Worm (Caenorhabditis elegans) whole organism, L2 larva: Measurements from ENCODE around the gene ccz-1.
A peak's percentile ranks its signal among the peaks of the same experiment; 100 is the strongest.

Experiments used
- C34F6.9 ChIP-seq: fragments of 150-350 bp; optimal IDR thresholded peaks from 2 replicates; lab custom pipeline; 2014; ENCODE audit warnings: missing biosample characterization, missing genetic modification characterization
- F13H6.1 ChIP-seq: sonication (generic microtip); optimal IDR thresholded peaks from 2 replicates; lab custom pipeline; 2016; ENCODE audit warnings: missing genetic modification characterization, missing compliant biosample characterization
- R02D3.7 ChIP-seq: fragments of 150-350 bp; optimal IDR thresholded peaks from 2 replicates; lab custom pipeline; 2014; ENCODE audit warnings: missing biosample characterization, missing genetic modification characterization
- Y55F3AM.14 ChIP-seq: fragments of 200-800 bp; sonication (Bioruptor generic); optimal IDR thresholded peaks from 2 replicates; lab custom pipeline; 2018; ENCODE audit warnings: mild to moderate bottlenecking, missing genetic modification characterization, missing compliant biosample characterization
- ZK546.5 ChIP-seq: sonication (generic microtip); optimal IDR thresholded peaks from 2 replicates; lab custom pipeline; 2017; ENCODE audit warnings: missing biosample characterization, missing genetic modification characterization
- alr-1 ChIP-seq: fragments of 150-350 bp; optimal IDR thresholded peaks from 2 replicates; lab custom pipeline; 2014; ENCODE audit warnings: missing biosample characterization, missing genetic modification characterization
- aly-2 ChIP-seq: fragments of 150-350 bp; optimal IDR thresholded peaks from 2 replicates; lab custom pipeline; 2014; ENCODE audit warnings: missing biosample characterization, missing genetic modification characterization
- ama-1 ChIP-seq: fragments of 150-350 bp; optimal IDR thresholded peaks from 2 replicates; lab custom pipeline; 2018; ENCODE audit warnings: inconsistent platforms
- blmp-1 ChIP-seq: sonication (generic microtip); optimal IDR thresholded peaks from 2 replicates; lab custom pipeline; 2017; ENCODE audit warnings: missing genetic modification characterization, mild to moderate bottlenecking, missing compliant biosample characterization, antibody characterized with exemption, moderate library complexity; ENCODE audit not compliant: insufficient read depth
- ceh-16 ChIP-seq: fragments of 150-350 bp; optimal IDR thresholded peaks from 2 replicates; lab custom pipeline; 2014; ENCODE audit warnings: missing biosample characterization, missing genetic modification characterization
- ceh-82 ChIP-seq: fragments of 150-350 bp; optimal IDR thresholded peaks from 2 replicates; lab custom pipeline; 2014; ENCODE audit warnings: missing biosample characterization, missing genetic modification characterization
- crh-2 ChIP-seq: sonication (generic microtip); optimal IDR thresholded peaks from 2 replicates; lab custom pipeline; 2017; ENCODE audit warnings: missing biosample characterization, missing genetic modification characterization
- dmd-4 ChIP-seq: sonication (generic microtip); optimal IDR thresholded peaks from 2 replicates; lab custom pipeline; 2017; ENCODE audit warnings: missing biosample characterization, missing genetic modification characterization
- egl-27 ChIP-seq: sonication (generic microtip); optimal IDR thresholded peaks from 3 replicates; lab custom pipeline; 2017; ENCODE audit warnings: missing biosample characterization, missing genetic modification reagents, missing genetic modification characterization
- elt-1 ChIP-seq: fragments of 150-350 bp; optimal IDR thresholded peaks from 2 replicates; lab custom pipeline; 2014; ENCODE audit warnings: missing biosample characterization, missing genetic modification characterization
- elt-3 ChIP-seq: sonication (generic microtip); optimal IDR thresholded peaks from 2 replicates; lab custom pipeline; 2017; ENCODE audit warnings: missing biosample characterization, missing genetic modification characterization
- fos-1 ChIP-seq: fragments of 150-350 bp; optimal IDR thresholded peaks from 2 replicates; lab custom pipeline; 2014; ENCODE audit warnings: missing biosample characterization, missing genetic modification characterization
- gmeb-1 ChIP-seq: fragments of 150-350 bp; optimal IDR thresholded peaks from 2 replicates; lab custom pipeline; 2014; ENCODE audit warnings: missing biosample characterization, missing genetic modification characterization
- lin-11 ChIP-seq: fragments of 150-350 bp; sonication (generic microtip); optimal IDR thresholded peaks from 2 replicates; lab custom pipeline; 2014; ENCODE audit warnings: missing biosample characterization, missing genetic modification characterization, inconsistent platforms, mixed read lengths
- lin-13 ChIP-seq: fragments of 150-350 bp; optimal IDR thresholded peaks from 2 replicates; lab custom pipeline; 2014; ENCODE audit warnings: missing biosample characterization, missing genetic modification reagents, missing genetic modification characterization
- lin-39 ChIP-seq: fragments of 150-350 bp; optimal IDR thresholded peaks from 2 replicates; lab custom pipeline; 2014; ENCODE audit warnings: missing biosample characterization, missing genetic modification reagents, missing genetic modification characterization
- lsy-2 ChIP-seq, 2 experiments: fragments of 150-350 bp in 1 of 2; sonication (generic microtip) in 1 of 2; optimal IDR thresholded peaks; 2 replicates each; lab custom pipeline; 2014 to 2017; ENCODE audit warnings: missing biosample characterization in 2 of 2, missing genetic modification characterization in 2 of 2
- mab-5 ChIP-seq: fragments of 150-350 bp; optimal IDR thresholded peaks from 2 replicates; lab custom pipeline; 2014; ENCODE audit warnings: missing biosample characterization, missing genetic modification characterization
- mbf-1 ChIP-seq: sonication (generic microtip); optimal IDR thresholded peaks from 2 replicates; lab custom pipeline; 2017; ENCODE audit warnings: missing biosample characterization, missing genetic modification characterization
- mdl-1 ChIP-seq, 2 experiments: fragments of 150-350 bp in 1 of 2; sonication (generic microtip) in 1 of 2; optimal IDR thresholded peaks; 2 replicates each; lab custom pipeline; 2017; ENCODE audit warnings: missing biosample characterization in 2 of 2, missing genetic modification characterization in 2 of 2
- nhr-10 ChIP-seq: sonication (generic microtip); optimal IDR thresholded peaks from 2 replicates; lab custom pipeline; 2017; ENCODE audit warnings: missing biosample characterization, missing genetic modification characterization
- nhr-11 ChIP-seq: fragments of 150-350 bp; optimal IDR thresholded peaks from 2 replicates; lab custom pipeline; 2014; ENCODE audit warnings: missing biosample characterization, missing genetic modification characterization
- nhr-12 ChIP-seq: fragments of 150-350 bp; optimal IDR thresholded peaks from 2 replicates; lab custom pipeline; 2014; ENCODE audit warnings: missing biosample characterization, missing genetic modification characterization
- nhr-129 ChIP-seq: fragments of 150-350 bp; optimal IDR thresholded peaks from 2 replicates; lab custom pipeline; 2014; ENCODE audit warnings: missing biosample characterization, missing genetic modification characterization
- nhr-21 ChIP-seq: fragments of 150-350 bp; optimal IDR thresholded peaks from 2 replicates; lab custom pipeline; 2014; ENCODE audit warnings: missing biosample characterization, missing genetic modification characterization
- nhr-23 ChIP-seq: fragments of 150-350 bp; optimal IDR thresholded peaks from 2 replicates; lab custom pipeline; 2014; ENCODE audit warnings: missing biosample characterization, missing genetic modification reagents, missing genetic modification characterization
- nhr-237 ChIP-seq: fragments of 150-350 bp; optimal IDR thresholded peaks from 2 replicates; lab custom pipeline; 2014; ENCODE audit warnings: missing biosample characterization, missing genetic modification characterization
- nhr-25 ChIP-seq: fragments of 150-350 bp; sonication (generic microtip); optimal IDR thresholded peaks from 3 replicates; lab custom pipeline; 2014; ENCODE audit warnings: missing biosample characterization, missing genetic modification characterization
- nhr-6 ChIP-seq: fragments of 150-350 bp; optimal IDR thresholded peaks from 2 replicates; lab custom pipeline; 2014; ENCODE audit warnings: missing biosample characterization, missing genetic modification characterization
- nhr-77 ChIP-seq: fragments of 150-350 bp; optimal IDR thresholded peaks from 2 replicates; lab custom pipeline; 2014; ENCODE audit warnings: missing biosample characterization, missing genetic modification characterization
- peb-1 ChIP-seq: fragments of 150-350 bp; optimal IDR thresholded peaks from 2 replicates; lab custom pipeline; 2014; ENCODE audit warnings: missing biosample characterization, missing genetic modification characterization
- sem-4 ChIP-seq: fragments of 150-350 bp; optimal IDR thresholded peaks from 2 replicates; lab custom pipeline; 2014; ENCODE audit warnings: missing biosample characterization, missing genetic modification reagents, missing genetic modification characterization
- skn-1 ChIP-seq: sonication (generic microtip); optimal IDR thresholded peaks from 2 replicates; lab custom pipeline; 2017; ENCODE audit warnings: missing biosample characterization, missing genetic modification characterization
- sma-3 ChIP-seq: sonication (generic microtip); optimal IDR thresholded peaks from 2 replicates; lab custom pipeline; 2016; ENCODE audit warnings: missing genetic modification reagents, missing genetic modification characterization, missing compliant biosample characterization
- sma-9 ChIP-seq, 2 experiments: fragments of 150-350 bp in 1 of 2; sonication (generic microtip) in 1 of 2; optimal IDR thresholded peaks; 2 replicates each; lab custom pipeline; 2014 to 2016; ENCODE audit warnings: missing genetic modification characterization in 2 of 2, mild to moderate bottlenecking in 1 of 2, missing biosample characterization in 1 of 2, missing compliant biosample characterization in 1 of 2, missing genetic modification reagents in 1 of 2, moderate library complexity in 1 of 2
- snpc-4 ChIP-seq: fragments of 150-350 bp; optimal IDR thresholded peaks from 2 replicates; lab custom pipeline; 2014; ENCODE audit warnings: missing biosample characterization, missing genetic modification characterization
- unc-39 ChIP-seq: fragments of 150-350 bp; optimal IDR thresholded peaks from 2 replicates; lab custom pipeline; 2014; ENCODE audit warnings: missing biosample characterization, missing genetic modification characterization
- unc-55 ChIP-seq: fragments of 150-350 bp; sonication (generic microtip); optimal IDR thresholded peaks from 3 replicates; lab custom pipeline; 2014; ENCODE audit warnings: missing biosample characterization, missing genetic modification reagents, missing genetic modification characterization
- unc-62 ChIP-seq: fragments of 150-350 bp; optimal IDR thresholded peaks from 2 replicates; lab custom pipeline; 2014; ENCODE audit warnings: missing biosample characterization, missing genetic modification reagents, missing genetic modification characterization
- zag-1 ChIP-seq: fragments of 150-350 bp; optimal IDR thresholded peaks from 2 replicates; lab custom pipeline; 2014; ENCODE audit warnings: missing biosample characterization, missing genetic modification characterization
- ztf-1 ChIP-seq: fragments of 200-800 bp; sonication (Bioruptor generic); conservative IDR thresholded peaks from 2 replicates; pipeline ENCODE4 v1.3.6; 2022; ENCODE audit warnings: missing genetic modification characterization, missing compliant biosample characterization
- ztf-11 ChIP-seq: sonication (generic microtip); optimal IDR thresholded peaks from 2 replicates; lab custom pipeline; 2017; ENCODE audit warnings: missing biosample characterization, missing genetic modification characterization
- ztf-4 ChIP-seq: fragments of 150-350 bp; optimal IDR thresholded peaks from 2 replicates; lab custom pipeline; 2014; ENCODE audit warnings: missing biosample characterization, missing genetic modification characterization

ccz-1 gene

DNA sequence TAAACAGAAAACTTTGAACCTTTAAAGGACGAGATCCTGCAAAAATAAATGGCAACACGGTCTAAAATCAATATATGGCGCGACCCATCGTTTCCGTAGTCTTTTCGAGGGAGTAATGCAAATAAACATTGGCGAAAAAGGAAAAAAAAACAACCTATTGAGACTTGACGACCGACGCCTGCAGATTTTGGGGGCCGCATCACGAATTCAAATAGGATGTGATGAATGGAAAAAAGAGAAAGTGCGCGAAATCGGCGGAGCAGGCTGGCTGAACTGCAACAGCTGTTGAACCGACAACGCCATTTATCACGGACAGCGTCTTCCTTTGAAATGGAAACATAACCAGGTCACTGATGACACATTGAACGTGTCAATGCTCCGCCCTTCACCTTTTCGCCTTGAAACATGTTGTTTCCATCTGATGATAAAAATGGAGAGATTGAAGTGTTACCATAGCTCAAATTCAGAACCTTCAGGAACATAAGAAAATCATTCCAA, 20.8 kb upstream of the ccz-1 start:
- TF ChIP-seq lin-13 (GFP tag; lab: Kevin White, UChicago) (peak; percentile 12), mbf-1 (tag; lab: Kevin White, UChicago) (no peak), sma-9 (GFP tag; optimal IDR thresholded peaks at IDR 0.05; lab: Kevin White, UChicago) (peak; percentile 34), sma-9 (tag; optimal IDR thresholded peaks at IDR 0.05; lab: Kevin White, UChicago) (no peak)
- TF ChIP-seq, all 48 proteins: peak for 2

DNA sequence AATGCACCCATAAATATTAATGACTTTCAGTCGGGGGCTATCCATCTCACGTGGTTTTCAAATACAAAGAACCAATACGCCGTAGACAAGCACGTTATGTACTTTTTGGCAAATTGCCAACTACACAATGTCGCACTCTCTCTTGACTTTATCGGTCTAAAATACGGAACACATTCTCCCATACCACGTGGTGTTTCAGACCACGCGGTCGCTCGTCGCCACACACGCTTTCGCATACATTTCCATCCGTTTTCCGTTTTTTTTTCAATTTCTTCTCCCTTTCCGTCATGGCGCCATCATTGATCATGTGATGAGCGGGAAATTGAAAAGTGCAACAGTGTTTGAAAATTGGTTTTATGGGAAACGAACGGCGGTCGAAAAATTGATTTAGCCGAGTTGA, 20.1 kb upstream of the ccz-1 start:
- TF ChIP-seq peb-1 (tag; lab: Kevin White, UChicago) (no peak), C34F6.9 (tag; lab: Kevin White, UChicago) (peak; percentile 91), unc-55 (GFP tag; lab: Kevin White, UChicago) (peak; percentile 49), dmd-4 (tag; lab: Kevin White, UChicago) (no peak), sma-9 (GFP tag; optimal IDR thresholded peaks at IDR 0.05; lab: Kevin White, UChicago) (peak; percentile 99), sma-9 (tag; optimal IDR thresholded peaks at IDR 0.05; lab: Kevin White, UChicago) (peak; percentile 55), R02D3.7 (tag; lab: Kevin White, UChicago) (no peak), nhr-11 (tag; lab: Kevin White, UChicago) (no peak), lin-39 (tag; lab: Kevin White, UChicago) (no peak), nhr-237 (no peak), nhr-129 (tag; lab: Kevin White, UChicago) (peak; percentile 93), snpc-4 (peak; percentile 59), Y55F3AM.14 (GFP tag; lab: Kevin White, UChicago) (peak; percentile 71), ZK546.5 (no peak), aly-2 (tag; lab: Kevin White, UChicago) (no peak), ztf-1 (GFP tag; lab: Robert Waterston, UW) (no peak), ceh-82 (tag; lab: Kevin White, UChicago) (no peak), egl-27 (tag; lab: Kevin White, UChicago) (peak; percentile 94), elt-3 (no peak), alr-1 (tag; lab: Kevin White, UChicago) (no peak), unc-39 (tag; lab: Kevin White, UChicago) (no peak), ceh-16 (tag; lab: Kevin White, UChicago) (peak; percentile 50), ama-1 (lab: Kevin White, UChicago) (peak; percentile 40), nhr-77 (tag; lab: Kevin White, UChicago) (no peak), zag-1 (no peak), skn-1 (peak; percentile 49), nhr-10 (no peak), nhr-12 (no peak), sem-4 (tag; lab: Kevin White, UChicago) (peak; percentile 94), unc-62 (GFP tag; lab: Kevin White, UChicago) (peak; percentile 49), elt-1 (no peak), ztf-11 (tag; lab: Kevin White, UChicago) (no peak), sma-3 (GFP tag; lab: Kevin White, UChicago) (peak; percentile 97), blmp-1 (peak; percentile 97), ztf-4 (tag; lab: Kevin White, UChicago) (peak; percentile 89), F13H6.1 (tag; lab: Kevin White, UChicago) (peak; percentile 95), mbf-1 (tag; lab: Kevin White, UChicago) (no peak), mdl-1 (tag; optimal IDR thresholded peaks at IDR 0.05; lab: Kevin White, UChicago) (peak; percentile 91 to 94), nhr-21 (tag; lab: Kevin White, UChicago) (peak; percentile 97), crh-2 (tag; lab: Kevin White, UChicago) (peak; percentile 93), gmeb-1 (tag; lab: Kevin White, UChicago) (peak; percentile 71), nhr-6 (no peak), mab-5 (tag; lab: Kevin White, UChicago) (peak; percentile 29), lin-13 (GFP tag; lab: Kevin White, UChicago) (peak; percentile 42), nhr-25 (tag; lab: Kevin White, UChicago) (peak; percentile 92), lin-11 (tag; lab: Kevin White, UChicago) (peak; percentile 52), lsy-2 (tag; optimal IDR thresholded peaks at IDR 0.05; lab: Kevin White, UChicago) (peak in 1 of 2 experiments; percentile 86), fos-1 (tag; lab: Kevin White, UChicago) (peak; percentile 63), nhr-23 (tag; lab: Kevin White, UChicago) (no peak)
